Worm (Caenorhabditis elegans) whole organism, young adult: ENCODE results near the gene snpc-1.1.

Source experiments
- B0019.2 ChIP-seq: fragments of 200-800 bp; sonication (Bioruptor generic); conservative IDR thresholded peaks from 2 replicates; pipeline ENCODE4 v1.3.6; 2022; ENCODE audit warnings: missing genetic modification reagents, missing genetic modification characterization, missing compliant biosample characterization
- B0336.3 ChIP-seq: fragments of 200-800 bp; sonication (Bioruptor generic); IDR thresholded peaks from 2 replicates; pipeline ENCODE4 v1.3.6; 2022; ENCODE audit warnings: missing genetic modification characterization, missing compliant biosample characterization
- D2030.7 ChIP-seq: fragments of 200-800 bp; sonication (Bioruptor generic); IDR thresholded peaks from 2 replicates; pipeline ENCODE4 v1.3.6; 2022; ENCODE audit warnings: missing genetic modification reagents, missing genetic modification characterization, missing compliant biosample characterization
- F23B12.7 ChIP-seq: sonication (generic microtip); optimal IDR thresholded peaks from 2 replicates; lab custom pipeline; 2017; ENCODE audit warnings: missing genetic modification characterization, mild to moderate bottlenecking, missing compliant biosample characterization, antibody characterized with exemption, moderate library complexity; ENCODE audit not compliant: insufficient read depth
- F55B11.4 ChIP-seq: sonication (generic microtip); optimal IDR thresholded peaks from 2 replicates; lab custom pipeline; 2016; ENCODE audit warnings: missing compliant biosample characterization, missing genetic modification characterization, borderline replicate concordance; ENCODE audit not compliant: insufficient read depth
- K12H6.12 ChIP-seq: fragments of 200-800 bp; sonication (Bioruptor generic); optimal IDR thresholded peaks from 2 replicates; lab custom pipeline; 2018; ENCODE audit warnings: mild to moderate bottlenecking, missing genetic modification characterization, missing compliant biosample characterization
- T26A5.8 ChIP-seq: sonication (generic microtip); optimal IDR thresholded peaks from 2 replicates; lab custom pipeline; 2016; ENCODE audit warnings: missing genetic modification characterization, missing compliant biosample characterization
- Y53F4B.3 ChIP-seq: fragments of 200-800 bp; sonication (Bioruptor generic); IDR thresholded peaks from 2 replicates; pipeline ENCODE4 v1.3.6; 2022; ENCODE audit warnings: missing genetic modification reagents, missing genetic modification characterization, missing compliant biosample characterization
- Y79H2A.3 ChIP-seq: fragments of 200-800 bp; sonication (Bioruptor generic); conservative IDR thresholded peaks from 2 replicates; pipeline ENCODE4 v1.3.6; 2022; ENCODE audit warnings: missing genetic modification reagents, missing genetic modification characterization, missing compliant biosample characterization
- ZK185.1 ChIP-seq: sonication (generic microtip); optimal IDR thresholded peaks from 2 replicates; lab custom pipeline; 2016; ENCODE audit warnings: mild to moderate bottlenecking, missing genetic modification characterization, missing compliant biosample characterization; ENCODE audit not compliant: poor library complexity, severe bottlenecking
- akir-1 ChIP-seq: fragments of 200-800 bp; sonication (Bioruptor generic); optimal IDR thresholded peaks from 2 replicates; lab custom pipeline; 2018; ENCODE audit warnings: mild to moderate bottlenecking, missing genetic modification characterization, moderate library complexity, missing compliant biosample characterization
- aptf-2 ChIP-seq: fragments of 200-800 bp; sonication (Bioruptor generic); conservative IDR thresholded peaks from 2 replicates; pipeline ENCODE4 v1.3.6; 2022; ENCODE audit warnings: missing genetic modification reagents, missing genetic modification characterization, missing compliant biosample characterization
- athp-1 ChIP-seq: sonication (generic microtip); optimal IDR thresholded peaks from 2 replicates; lab custom pipeline; 2017; ENCODE audit warnings: mild to moderate bottlenecking, missing genetic modification characterization, missing compliant biosample characterization
- attf-5 ChIP-seq: fragments of 200-800 bp; sonication (Bioruptor generic); optimal IDR thresholded peaks from 2 replicates; lab custom pipeline; 2018; ENCODE audit warnings: mild to moderate bottlenecking, missing genetic modification characterization, missing compliant biosample characterization
- attf-6 ChIP-seq: fragments of 200-800 bp; sonication (Bioruptor generic); IDR thresholded peaks from 2 replicates; pipeline ENCODE4 v1.3.6; 2022; ENCODE audit warnings: missing genetic modification reagents, missing genetic modification characterization, missing compliant biosample characterization
- ccch-3 ChIP-seq: fragments of 200-800 bp; sonication (Bioruptor generic); optimal IDR thresholded peaks from 2 replicates; lab custom pipeline; 2018; ENCODE audit warnings: mild to moderate bottlenecking, missing genetic modification characterization, missing compliant biosample characterization
- cebp-2 ChIP-seq: fragments of 200-800 bp; sonication (Bioruptor generic); IDR thresholded peaks from 2 replicates; pipeline ENCODE4 v1.3.6; 2022; ENCODE audit warnings: missing genetic modification characterization, missing compliant biosample characterization
- ceh-91 ChIP-seq: fragments of 200-800 bp; sonication (Bioruptor generic); IDR thresholded peaks from 2 replicates; pipeline ENCODE4 v1.3.6; 2022; ENCODE audit warnings: missing genetic modification reagents, missing genetic modification characterization, missing compliant biosample characterization
- dox-1 ChIP-seq: fragments of 200-800 bp; sonication (Bioruptor generic); IDR thresholded peaks from 2 replicates; pipeline ENCODE4 v1.3.6; 2022; ENCODE audit warnings: missing genetic modification reagents, missing genetic modification characterization, missing compliant biosample characterization
- dpl-1 ChIP-seq: fragments of 150-350 bp; optimal IDR thresholded peaks from 2 replicates; lab custom pipeline; 2014; ENCODE audit warnings: missing biosample characterization, missing genetic modification reagents, missing genetic modification characterization
- egl-18 ChIP-seq: fragments of 200-800 bp; sonication (Bioruptor generic); IDR thresholded peaks from 2 replicates; pipeline ENCODE4 v1.3.6; 2022; ENCODE audit warnings: missing genetic modification reagents, missing genetic modification characterization, missing compliant biosample characterization
- ekl-4 ChIP-seq: fragments of 200-800 bp; sonication (Bioruptor generic); IDR thresholded peaks from 2 replicates; pipeline ENCODE4 v1.3.6; 2022; ENCODE audit warnings: missing genetic modification reagents, missing genetic modification characterization, missing compliant biosample characterization
- gei-17 ChIP-seq: fragments of 200-800 bp; sonication (Bioruptor generic); optimal IDR thresholded peaks from 2 replicates; lab custom pipeline; 2018; ENCODE audit warnings: mild to moderate bottlenecking, missing genetic modification characterization, missing compliant biosample characterization
- hlh-12 ChIP-seq: sonication (generic microtip); optimal IDR thresholded peaks from 2 replicates; lab custom pipeline; 2016; ENCODE audit warnings: missing genetic modification characterization, missing compliant biosample characterization
- hmg-1.2 ChIP-seq: fragments of 200-800 bp; sonication (Bioruptor generic); IDR thresholded peaks from 2 replicates; pipeline ENCODE4 v1.3.6; 2022; ENCODE audit warnings: missing genetic modification reagents, missing genetic modification characterization, missing compliant biosample characterization
- hmg-20 ChIP-seq: fragments of 200-800 bp; sonication (Bioruptor generic); IDR thresholded peaks from 2 replicates; pipeline ENCODE4 v1.3.6; 2022; ENCODE audit warnings: missing genetic modification reagents, missing genetic modification characterization, missing compliant biosample characterization
- hsf-1 ChIP-seq: fragments of 200-800 bp; sonication (Bioruptor generic); IDR thresholded peaks from 2 replicates; pipeline ENCODE4 v1.3.6; 2022; ENCODE audit warnings: missing genetic modification reagents, missing genetic modification characterization, missing compliant biosample characterization
- let-607 ChIP-seq, 2 experiments: fragments of 200-800 bp in 1 of 2; sonication (Bioruptor generic) in 1 of 2; sonication (generic microtip) in 1 of 2; optimal IDR thresholded peaks; 2 replicates each; lab custom pipeline; 2016 to 2018; ENCODE audit warnings: mild to moderate bottlenecking in 2 of 2, missing compliant biosample characterization in 2 of 2, missing genetic modification characterization in 2 of 2, moderate library complexity in 2 of 2, missing genotype in 1 of 2
- lsy-27 ChIP-seq: sonication (generic microtip); optimal IDR thresholded peaks from 2 replicates; lab custom pipeline; 2017; ENCODE audit warnings: missing genetic modification characterization, mild to moderate bottlenecking, missing compliant biosample characterization, antibody characterized with exemption, missing genotype, borderline replicate concordance; ENCODE audit not compliant: insufficient read depth
- madf-10 ChIP-seq: sonication (generic microtip); optimal IDR thresholded peaks from 2 replicates; lab custom pipeline; 2016; ENCODE audit warnings: mild to moderate bottlenecking, missing genetic modification characterization, missing compliant biosample characterization
- mcd-1 ChIP-seq: fragments of 200-800 bp; sonication (Bioruptor generic); IDR thresholded peaks from 2 replicates; pipeline ENCODE4 v1.3.6; 2022; ENCODE audit warnings: missing genetic modification reagents, missing genetic modification characterization, missing compliant biosample characterization
- mel-28 ChIP-seq: sonication (generic microtip); optimal IDR thresholded peaks from 2 replicates; lab custom pipeline; 2016; ENCODE audit warnings: borderline replicate concordance, mild to moderate bottlenecking, missing genetic modification characterization, missing compliant biosample characterization
- nfyb-1 ChIP-seq: fragments of 200-800 bp; sonication (Bioruptor generic); IDR thresholded peaks from 2 replicates; pipeline ENCODE4 v1.3.6; 2022; ENCODE audit warnings: missing genetic modification reagents, missing genetic modification characterization, missing compliant biosample characterization
- nhr-120 ChIP-seq: fragments of 200-800 bp; sonication (Bioruptor generic); IDR thresholded peaks from 2 replicates; pipeline ENCODE4 v1.3.6; 2022; ENCODE audit warnings: missing genetic modification characterization, missing compliant biosample characterization
- nhr-90 ChIP-seq: sonication (generic microtip); optimal IDR thresholded peaks from 2 replicates; lab custom pipeline; 2016; ENCODE audit warnings: missing genotype, mild to moderate bottlenecking, missing genetic modification characterization, missing compliant biosample characterization
- pbrm-1 ChIP-seq: fragments of 200-800 bp; sonication (Bioruptor generic); IDR thresholded peaks from 2 replicates; pipeline ENCODE4 v1.3.6; 2022; ENCODE audit warnings: missing genetic modification reagents, missing genetic modification characterization, missing compliant biosample characterization
- pha-4 ChIP-seq: fragments of 150-350 bp; sonication (generic microtip); optimal IDR thresholded peaks from 2 replicates; lab custom pipeline; 2014; ENCODE audit warnings: missing biosample characterization, missing genetic modification reagents, missing genetic modification characterization
- rcor-1 ChIP-seq: fragments of 200-800 bp; sonication (Bioruptor generic); IDR thresholded peaks from 2 replicates; pipeline ENCODE4 v1.3.6; 2022; ENCODE audit warnings: missing genetic modification reagents, missing genetic modification characterization, missing compliant biosample characterization
- rpc-1 ChIP-seq, 2 experiments: fragments of 150-350 bp in 1 of 2; sonication (generic microtip) in 1 of 2; optimal IDR thresholded peaks; 2 replicates each; lab custom pipeline; 2014 to 2018; ENCODE audit warnings: missing biosample characterization in 1 of 2, missing genetic modification characterization in 1 of 2, missing genetic modification reagents in 1 of 2, missing genotype in 1 of 2
- unc-62 ChIP-seq: fragments of 150-350 bp; optimal IDR thresholded peaks from 2 replicates; lab custom pipeline; 2014; ENCODE audit warnings: missing biosample characterization, missing genetic modification reagents, missing genetic modification characterization
- xnd-1 ChIP-seq: sonication (generic microtip); optimal IDR thresholded peaks from 2 replicates; lab custom pipeline; 2016; ENCODE audit warnings: missing genotype, missing genetic modification reagents, missing genetic modification characterization, missing compliant biosample characterization
- zim-3 ChIP-seq: sonication (generic microtip); optimal IDR thresholded peaks from 2 replicates; lab custom pipeline; 2017; ENCODE audit warnings: mild to moderate bottlenecking, missing genetic modification characterization, moderate library complexity, missing compliant biosample characterization
- ztf-3 ChIP-seq: fragments of 200-800 bp; sonication (Bioruptor generic); optimal IDR thresholded peaks from 2 replicates; lab custom pipeline; 2018; ENCODE audit warnings: mild to moderate bottlenecking, missing genetic modification characterization, missing compliant biosample characterization

Gene snpc-1.1

DNA sequence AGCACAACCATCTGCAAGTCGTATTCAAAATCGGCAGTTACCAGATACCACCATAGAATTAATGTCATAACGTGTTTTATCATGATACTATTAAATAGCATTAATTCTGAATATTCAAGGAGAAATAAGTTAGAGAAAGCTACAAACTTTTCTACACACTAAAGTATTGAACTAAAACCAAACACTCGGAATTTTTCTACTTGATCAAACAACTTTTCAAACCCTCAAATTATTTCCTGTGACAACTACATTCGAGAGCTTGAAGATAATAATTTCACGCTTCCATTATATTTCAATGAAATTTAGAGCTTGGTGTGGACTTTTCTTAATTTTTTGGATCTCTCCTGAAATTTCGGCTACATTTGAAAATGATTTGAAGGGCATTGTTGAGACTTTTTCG is 41.4 kb upstream of the snpc-1.1 start, which contains the start of gene irld-47:
irld-47 (minus strand) TSS at position 101 of the 400 bp plus-strand sequence.
- no peak for TF ChIP-seq hlh-12 (tag; lab: Kevin White, UChicago)
- no peak for TF ChIP-seq hmg-20
- TF ChIP-seq D2030.7: no peak
- TF ChIP-seq ztf-3: no peak
- no peak for TF ChIP-seq nhr-120 (GFP tag; lab: Robert Waterston, UW)
- no peak for TF ChIP-seq K12H6.12 (tag; lab: Kevin White, UChicago)
- no peak for TF ChIP-seq Y79H2A.3 (GFP tag; lab: Robert Waterston, UW)
- no peak for TF ChIP-seq pha-4
- TF ChIP-seq mcd-1 (GFP tag; lab: Robert Waterston, UW): no peak
- TF ChIP-seq egl-18: no peak
- TF ChIP-seq attf-6 (GFP tag; lab: Robert Waterston, UW): no peak
- TF ChIP-seq cebp-2 (GFP tag; lab: Robert Waterston, UW): no peak
- no peak for TF ChIP-seq Y53F4B.3 (GFP tag; lab: Robert Waterston, UW)
- TF ChIP-seq zim-3 (tag; lab: Kevin White, UChicago): no peak
- TF ChIP-seq ekl-4 (GFP tag; lab: Robert Waterston, UW): no peak
- TF ChIP-seq, all 124 proteins: peak for 0

DNA sequence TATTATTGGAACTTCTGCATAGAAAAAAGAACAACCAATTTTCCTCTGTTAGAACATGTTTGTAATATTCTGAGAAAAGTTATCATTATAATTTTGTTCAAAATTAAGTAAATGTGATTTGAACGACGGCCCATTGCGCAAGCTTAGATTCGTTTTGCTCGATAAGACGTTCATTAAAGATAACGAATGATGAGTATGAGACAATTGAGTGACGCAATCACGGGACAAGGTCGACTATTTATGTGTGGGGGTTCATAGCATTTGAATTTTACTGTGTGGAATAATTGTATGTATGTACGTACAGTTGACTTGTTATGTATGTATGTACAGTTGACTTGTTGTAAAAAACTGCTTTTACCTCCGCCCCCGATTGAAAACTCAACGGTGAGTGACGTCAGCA is 38.3 kb upstream of the snpc-1.1 start:
- no peak for TF ChIP-seq nfyb-1 (GFP tag; lab: Robert Waterston, UW)
- no peak for TF ChIP-seq akir-1 (GFP tag; lab: Kevin White, UChicago)
- no peak for TF ChIP-seq mel-28 (tag; lab: Kevin White, UChicago)
- TF ChIP-seq F55B11.4 (tag; lab: Kevin White, UChicago): no peak
- no peak for TF ChIP-seq aptf-2 (GFP tag; lab: Robert Waterston, UW)
- TF ChIP-seq F23B12.7 (tag; lab: Kevin White, UChicago): no peak
- TF ChIP-seq attf-6 (GFP tag; lab: Robert Waterston, UW): no peak
- no peak for TF ChIP-seq athp-1 (tag; lab: Kevin White, UChicago)
- no peak for TF ChIP-seq cebp-2 (GFP tag; lab: Robert Waterston, UW)

DNA sequence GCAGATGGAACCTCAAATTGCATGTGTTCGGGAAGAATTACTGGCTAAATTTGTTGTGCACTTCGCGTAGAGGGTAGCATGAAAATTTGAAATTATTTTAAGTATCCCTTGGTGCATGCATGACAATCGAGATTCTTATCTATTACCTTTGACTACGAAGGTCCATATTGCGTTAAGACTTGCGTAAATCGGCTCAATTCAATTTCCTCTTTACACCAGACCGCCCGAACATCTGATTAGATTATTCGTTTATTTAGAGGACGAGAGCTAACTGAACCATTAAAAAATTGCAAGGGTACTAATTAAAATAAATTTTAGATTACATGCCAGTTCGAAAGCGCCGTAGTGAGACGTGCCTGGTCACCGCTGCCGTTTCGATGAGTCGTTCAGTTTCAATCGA is 36.5 kb upstream of the snpc-1.1 start:
- TF ChIP-seq nhr-90: no peak
- no peak for TF ChIP-seq lsy-27 (tag; lab: Kevin White, UChicago)
- 0 out of 2 replicates have a peak, but pooled peaks have one; percentile 7 for TF ChIP-seq hsf-1
- no peak for TF ChIP-seq ZK185.1 (tag; lab: Kevin White, UChicago)
- TF ChIP-seq ceh-91: no peak
- no peak for TF ChIP-seq B0019.2 (GFP tag; lab: Robert Waterston, UW)
- TF ChIP-seq rcor-1 (GFP tag; lab: Robert Waterston, UW): no peak
- TF ChIP-seq let-607 (tag; optimal IDR thresholded peaks at IDR 0.05; lab: Kevin White, UChicago): no peak
- TF ChIP-seq, all 124 proteins: peak for 1

DNA sequence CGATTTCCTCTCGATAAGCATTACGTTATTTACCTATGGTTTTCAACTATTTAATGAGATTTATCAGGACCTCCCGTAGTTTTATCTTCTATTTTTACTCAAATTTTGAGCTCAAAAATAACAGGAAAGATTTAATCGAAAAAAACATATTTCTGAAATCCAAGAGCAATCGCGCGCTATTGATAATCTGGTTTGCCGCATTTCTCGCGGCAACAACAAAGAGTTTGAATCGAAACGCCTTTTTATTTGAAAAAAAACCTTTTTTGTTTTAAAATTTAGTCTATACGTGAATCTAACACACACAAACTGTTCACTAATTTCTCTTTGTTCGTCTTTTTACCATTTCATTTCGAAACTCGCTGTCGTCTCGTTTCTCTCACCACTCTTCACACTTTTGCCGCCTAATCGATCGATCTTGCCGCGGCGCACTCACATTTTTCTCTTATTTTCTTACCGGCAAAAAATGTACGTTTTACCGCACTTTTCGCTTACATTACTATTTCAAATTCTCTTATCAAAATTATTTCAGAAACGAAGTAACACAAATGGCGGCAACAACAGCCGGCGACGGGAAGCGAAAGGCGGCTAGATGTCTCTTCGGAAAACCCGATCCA is 35.2 kb upstream of the snpc-1.1 start, which contains the start of gene cki-2:
cki-2 (plus strand) TSS at position 337 of the 614 bp plus-strand sequence.
- TF ChIP-seq gei-17 (GFP tag; lab: Kevin White, UChicago) (no peak), zim-3 (tag; lab: Kevin White, UChicago) (no peak), xnd-1 (tag; lab: Kevin White, UChicago) (peak; percentile 63), dpl-1 (GFP tag; lab: Kevin White, UChicago) (peak; percentile 57), T26A5.8 (tag; lab: Kevin White, UChicago) (no peak), rpc-1 (optimal IDR thresholded peaks at IDR 0.05; lab: Kevin White, UChicago) (no peak), rpc-1 (tag; optimal IDR thresholded peaks at IDR 0.05; lab: Kevin White, UChicago) (no peak), dox-1 (peak; percentile 50; the same call in 1 of the 2 replicates), B0336.3 (GFP tag; lab: Robert Waterston, UW) (0 out of 2 replicates have a peak, but pooled peaks have one; percentile 21), pbrm-1 (GFP tag; lab: Robert Waterston, UW) (no peak), hmg-20 (no peak), madf-10 (no peak), unc-62 (no peak), mel-28 (tag; lab: Kevin White, UChicago) (no peak), hmg-1.2 (GFP tag; lab: Robert Waterston, UW) (peak; percentile 36; the same call in 1 of the 2 replicates), ccch-3 (GFP tag; lab: Kevin White, UChicago) (no peak), K12H6.12 (tag; lab: Kevin White, UChicago) (no peak), attf-5 (peak; percentile 1)
